Worm (Caenorhabditis elegans): ENCODE measurements around the gene K08H2.3.

DNA sequence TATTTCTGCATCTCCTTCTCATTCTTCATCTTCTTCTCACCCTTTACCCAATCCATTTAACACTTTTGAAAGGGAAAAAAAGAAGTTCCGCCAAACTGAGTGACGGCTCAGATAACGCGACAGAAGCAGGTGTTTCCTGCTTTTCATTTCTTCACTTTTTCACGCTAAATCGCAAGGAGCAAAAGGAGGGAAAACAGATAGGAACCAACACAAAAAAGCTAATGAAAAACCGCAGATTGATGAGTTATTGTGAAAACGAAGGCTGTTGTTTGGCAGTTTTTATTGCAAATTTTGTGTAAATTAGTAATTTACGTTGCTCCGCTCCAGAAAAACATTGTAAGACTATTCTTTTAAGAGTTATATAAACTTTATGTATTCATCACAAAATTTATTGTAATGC lies 36.9 kb upstream of the K08H2.3 start:
- TF ChIP-seq elt-1 (tag; optimal IDR thresholded peaks at IDR 0.05) (no peak), pha-4 (tag; optimal IDR thresholded peaks at IDR 0.05) (no peak), nhr-28 (tag; optimal IDR thresholded peaks at IDR 0.05) (no peak)
